Fruit fly (Drosophila melanogaster) whole organism, larva: Measurements from ENCODE around the gene Pp1-87B.

Experiments
- noc ChIP-seq: fragments of 200-800 bp; sonication (Bioruptor generic); optimal IDR thresholded peaks from 3 replicates; lab custom pipeline; 2019; ENCODE audit warnings: missing biosample characterization, mild to moderate bottlenecking, missing genetic modification characterization, moderate library complexity

Pp1-87B gene

dm6 chr3R:12381130-12381700, 44.5 kb downstream of the Pp1-87B start:
- TF ChIP-seq noc (tag; lab: Kevin White, UChicago) = no peak

- no peak for TF ChIP-seq noc (tag; lab: Kevin White, UChicago)
Measured at dm6 chr3R:12379708-12380107, 46.0 kb downstream of the Pp1-87B start, which contains the start of gene GstD8. GstD8 (plus strand) TSS chr3R:12380008.

- TF ChIP-seq noc (tag; lab: Kevin White, UChicago) = no peak
Measured at dm6 chr3R:12379249-12379648, 46.5 kb downstream of the Pp1-87B start.

- no peak for TF ChIP-seq noc (tag; lab: Kevin White, UChicago)
Measured at dm6 chr3R:12378200-12378599, 47.5 kb downstream of the Pp1-87B start, which contains the start of gene GstD7. GstD7 (plus strand) TSS chr3R:12378500.

- no peak for TF ChIP-seq noc (tag; lab: Kevin White, UChicago)
Measured at dm6 chr3R:12376828-12377227, 48.9 kb downstream of the Pp1-87B start, which contains the start of gene GstD6. GstD6 (plus strand) TSS chr3R:12377128.

- TF ChIP-seq noc (tag; lab: Kevin White, UChicago) = no peak
Measured at dm6 chr3R:12375258-12375783, 50.4 kb downstream of the Pp1-87B start, which contains the start of gene GstD5. GstD5 (plus strand) TSS chr3R:12375733.

- TF ChIP-seq noc (tag; lab: Kevin White, UChicago) = no peak
Measured at dm6 chr3R:12373800-12374199, 51.9 kb downstream of the Pp1-87B start, which contains the start of gene GstD4. GstD4 (plus strand) TSS chr3R:12374100.
